Fruit fly (Drosophila melanogaster): ENCODE data around the gene CG18789.

CG18789 gene

dm6 chr2L:12002922-12003791 lies 7.9 kb upstream of the CG18789 start (continued):
- TF ChIP-seq p53 (GFP tag; optimal IDR thresholded peaks at IDR 0.05) (peak; percentile 68), CG3065 (GFP tag; optimal IDR thresholded peaks at IDR 0.05) (peak; percentile 75), CG9817 (tag; optimal IDR thresholded peaks at IDR 0.05) (peak; percentile 11), wek (GFP tag; optimal IDR thresholded peaks at IDR 0.05) (peak; percentile 0), CG14014 (GFP tag; IDR thresholded peaks at IDR 0.05) (no peak), CG8388 (GFP tag; optimal IDR thresholded peaks at IDR 0.05) (peak; percentile 25), MTF-1 (GFP tag; optimal IDR thresholded peaks at IDR 0.05; ENCODE audit: borderline replicate concordance) (peak; percentile 44), CoRest (tag; optimal IDR thresholded peaks at IDR 0.05) (peak; percentile 37), CG5180 (GFP tag; optimal IDR thresholded peaks at IDR 0.05) (peak; percentile 91), CG3407 (GFP tag; optimal IDR thresholded peaks at IDR 0.05) (peak; percentile 5), CG15269 (tag; optimal IDR thresholded peaks at IDR 0.05) (peak; percentile 66), danr (GFP tag; IDR thresholded peaks at IDR 0.05) (no peak), gcm (GFP tag; optimal IDR thresholded peaks at IDR 0.05) (peak; percentile 94), CG8290 (GFP tag; optimal IDR thresholded peaks at IDR 0.05) (no peak), CG8290 (tag; optimal IDR thresholded peaks at IDR 0.05) (peak in 1 of 2 experiments; percentile 81), ab (GFP tag; optimal IDR thresholded peaks at IDR 0.05) (no peak), CG15479 (GFP tag; optimal IDR thresholded peaks at IDR 0.05) (peak; percentile 93), Ets65A (GFP tag) (peak; percentile 4), NFAT (GFP tag; IDR thresholded peaks at IDR 0.05) (no peak), stwl (tag; optimal IDR thresholded peaks at IDR 0.05) (no peak), lmd (GFP tag; IDR thresholded peaks at IDR 0.05) (no peak), CG11723 (GFP tag; optimal IDR thresholded peaks at IDR 0.05) (no peak), CG12104 (GFP tag; optimal IDR thresholded peaks at IDR 0.05) (peak; percentile 1), CG7987 (GFP tag; optimal IDR thresholded peaks at IDR 0.05) (peak; percentile 54), fd96Cb (tag; optimal IDR thresholded peaks at IDR 0.05) (peak; percentile 18), HHEX (GFP tag; optimal IDR thresholded peaks at IDR 0.05) (peak; percentile 25), tap (tag; optimal IDR thresholded peaks at IDR 0.05) (peak; percentile 48), CHES-1-like (GFP tag; optimal IDR thresholded peaks at IDR 0.05) (no peak), Dek (tag; optimal IDR thresholded peaks at IDR 0.05) (peak; percentile 43), pfk (GFP tag; optimal IDR thresholded peaks at IDR 0.05) (no peak), Sox100B (GFP tag; optimal IDR thresholded peaks at IDR 0.05) (peak; percentile 24), CG2120 (GFP tag; optimal IDR thresholded peaks at IDR 0.05) (peak; percentile 48), sens (GFP tag) (peak; percentile 45), lab (GFP tag; optimal IDR thresholded peaks at IDR 0.05) (peak; percentile 40), nmo (GFP tag; optimal IDR thresholded peaks at IDR 0.05) (peak; percentile 36), Fer2 (tag; optimal IDR thresholded peaks at IDR 0.05) (no peak), CG18011 (GFP tag; optimal IDR thresholded peaks at IDR 0.05) (no peak), Hmr (GFP tag; optimal IDR thresholded peaks at IDR 0.05) (peak; percentile 48), h (optimal IDR thresholded peaks at IDR 0.05) (peak; percentile 28), CG13123 (GFP tag; optimal IDR thresholded peaks at IDR 0.05) (no peak), CG14710 (tag; optimal IDR thresholded peaks at IDR 0.05) (no peak), gsb (GFP tag; IDR thresholded peaks at IDR 0.05) (no peak), CG9609 (GFP tag; optimal IDR thresholded peaks at IDR 0.05) (no peak), row (GFP tag; IDR thresholded peaks at IDR 0.05) (no peak), Oli (tag; optimal IDR thresholded peaks at IDR 0.05) (peak; percentile 38), az2 (GFP tag; optimal IDR thresholded peaks at IDR 0.05) (peak; percentile 53), Hand (GFP tag; optimal IDR thresholded peaks at IDR 0.05) (peak; percentile 35), CG13296 (GFP tag; optimal IDR thresholded peaks at IDR 0.05) (peak; percentile 39), ase (GFP tag; IDR thresholded peaks at IDR 0.05) (no peak)
